Worm (Caenorhabditis elegans) whole organism, L3 larva: ENCODE measurements around the gene F56A8.8.

Experiments used
- aly-2 ChIP-seq: fragments of 150-350 bp; optimal IDR thresholded peaks from 2 replicates; lab custom pipeline; 2014; ENCODE audit warnings: missing biosample characterization, missing genetic modification characterization
- unc-62 ChIP-seq: fragments of 150-350 bp; sonication (generic microtip); optimal IDR thresholded peaks from 4 replicates; lab custom pipeline; 2014; ENCODE audit warnings: missing biosample characterization, missing genetic modification reagents, missing genetic modification characterization

DNA sequence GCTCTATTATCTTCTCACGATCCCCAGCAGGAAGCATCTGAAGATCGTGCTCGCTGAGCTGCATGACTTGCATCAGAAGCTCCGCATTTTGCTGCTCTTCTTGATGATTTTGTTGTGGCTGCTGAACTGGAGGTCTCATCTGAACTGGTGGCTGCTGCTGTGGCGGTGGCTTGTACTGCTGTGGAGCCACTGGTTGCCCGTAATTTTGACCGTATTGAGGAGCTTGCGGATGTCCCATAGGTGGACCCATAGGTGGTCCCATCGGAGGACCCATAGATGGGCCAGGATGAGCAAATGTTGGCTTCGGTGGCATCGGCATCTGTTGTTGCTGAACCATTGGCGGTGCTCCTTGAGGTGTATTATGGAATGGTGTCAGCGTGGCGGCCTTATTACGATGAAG, 18.5 kb upstream of the F56A8.8 start:
- TF ChIP-seq aly-2 (tag; lab: Kevin White, UChicago) (no peak), unc-62 (GFP tag; lab: Kevin White, UChicago) (no peak)
